Worm (Caenorhabditis elegans): Measurements from ENCODE around the gene Y54F10BM.22.
"Not testable (repeated sequence)": the region's sequence is repeated elsewhere in the genome, so short reads cannot be mapped to it uniquely, and the experiment has no call there.

The Y54F10BM.22 gene

ce11 chrIII:2255522-2255921, 25.2 kb upstream of the Y54F10BM.22 start, which contains the start of gene fbxa-71:
TSS of gene fbxa-71 (plus strand) at chrIII:2255822.
- no peak for TF ChIP-seq Y55F3AM.14 (GFP tag; optimal IDR thresholded peaks at IDR 0.05)
- no peak for TF ChIP-seq ztf-11 (tag; optimal IDR thresholded peaks at IDR 0.05)
- no peak for TF ChIP-seq fos-1 (tag; optimal IDR thresholded peaks at IDR 0.05)
- TF ChIP-seq ZK546.5 (tag; optimal IDR thresholded peaks at IDR 0.05), result no peak
- no peak for TF ChIP-seq ztf-1 (GFP tag; conservative IDR thresholded peaks at IDR 0.05)
- no peak for TF ChIP-seq nhr-6 (tag; optimal IDR thresholded peaks at IDR 0.05)
- TF ChIP-seq nhr-10 (tag; optimal IDR thresholded peaks at IDR 0.05), result no peak
- no peak for TF ChIP-seq aly-2 (tag; optimal IDR thresholded peaks at IDR 0.05)

- TF ChIP-seq mdl-1 (tag; optimal IDR thresholded peaks at IDR 0.05), result no peak
- no peak for TF ChIP-seq dmd-4 (tag; optimal IDR thresholded peaks at IDR 0.05)
Measured at ce11 chrIII:2258863-2259262, 21.8 kb upstream of the Y54F10BM.22 start, which contains the start of gene fbxa-43. TSS of gene fbxa-43 (minus strand) at chrIII:2258963.

- no peak for TF ChIP-seq unc-62 (GFP tag; optimal IDR thresholded peaks at IDR 0.05)
- no peak for TF ChIP-seq blmp-1 (tag; optimal IDR thresholded peaks at IDR 0.05; ENCODE audit: insufficient read depth)
Measured at ce11 chrIII:2259329-2259728, 21.4 kb upstream of the Y54F10BM.22 start.

- not testable (repeated sequence) for TF ChIP-seq sma-9 (GFP tag; optimal IDR thresholded peaks at IDR 0.05); sma-9 (tag; optimal IDR thresholded peaks at IDR 0.05); elt-1 (tag; optimal IDR thresholded peaks at IDR 0.05); egl-27 (tag; optimal IDR thresholded peaks at IDR 0.05)
Measured at ce11 chrIII:2261353-2261752, 19.3 kb upstream of the Y54F10BM.22 start, which contains the start of gene fbxa-42. TSS of gene fbxa-42 (minus strand) at chrIII:2261453.

- TF ChIP-seq fos-1 (tag; optimal IDR thresholded peaks at IDR 0.05) (no peak), unc-62 (GFP tag; optimal IDR thresholded peaks at IDR 0.05) (no peak)
Measured at ce11 chrIII:2262942-2263341, 17.8 kb upstream of the Y54F10BM.22 start, which contains the start of gene Y54F10BM.6. TSS of gene Y54F10BM.6 (plus strand) at chrIII:2263242.

ce11 chrIII:2265986-2266701, 14.6 kb upstream of the Y54F10BM.22 start, which contains the start of gene fbxa-9:
TSS of gene fbxa-9 (plus strand) at chrIII:2266651.
- TF ChIP-seq R02D3.7 (tag; optimal IDR thresholded peaks at IDR 0.05), result no peak
- no peak for TF ChIP-seq lin-11 (tag; optimal IDR thresholded peaks at IDR 0.05)
- TF ChIP-seq mdl-1 (tag; optimal IDR thresholded peaks at IDR 0.05), result no peak
- peak; percentile 58 for TF ChIP-seq fos-1 (tag; optimal IDR thresholded peaks at IDR 0.05)
- TF ChIP-seq nhr-23 (tag; optimal IDR thresholded peaks at IDR 0.05), result no peak

ce11 chrIII:2272075-2272474, 8.6 kb upstream of the Y54F10BM.22 start, which contains the start of gene fbxa-48:
TSS of gene fbxa-48 (minus strand) at chrIII:2272175.
- TF ChIP-seq fos-1 (tag; optimal IDR thresholded peaks at IDR 0.05) (peak; percentile 48), skn-1 (tag; optimal IDR thresholded peaks at IDR 0.05) (no peak), ztf-11 (tag; optimal IDR thresholded peaks at IDR 0.05) (no peak), F13H6.1 (tag; optimal IDR thresholded peaks at IDR 0.05) (no peak), lsy-2 (tag; optimal IDR thresholded peaks at IDR 0.05) (no peak)

- no peak for TF ChIP-seq ceh-82 (tag; optimal IDR thresholded peaks at IDR 0.05)
- TF ChIP-seq gmeb-1 (tag; optimal IDR thresholded peaks at IDR 0.05), result no peak
- no peak for TF ChIP-seq unc-55 (GFP tag; optimal IDR thresholded peaks at IDR 0.05)
Measured at ce11 chrIII:2272732-2273131, 8.0 kb upstream of the Y54F10BM.22 start, which contains the start of gene fbxa-39. TSS of gene fbxa-39 (plus strand) at chrIII:2273032.
